Worm (Caenorhabditis elegans): ENCODE results near the gene K02A6.1.

- TF ChIP-seq ztf-11 (tag; optimal IDR thresholded peaks at IDR 0.05) (no peak), nhr-77 (tag; optimal IDR thresholded peaks at IDR 0.05) (no peak), lsy-12 (tag; optimal IDR thresholded peaks at IDR 0.05) (no peak), ama-1 (optimal IDR thresholded peaks at IDR 0.05) (no peak), pha-4 (tag; optimal IDR thresholded peaks at IDR 0.05) (no peak), zag-1 (tag; optimal IDR thresholded peaks at IDR 0.05) (no peak), unc-62 (GFP tag; optimal IDR thresholded peaks at IDR 0.05) (no peak)
Observed at ce11 chrX:8262734-8263133, 43.2 kb downstream of the K02A6.1 start.

Measured in whole organism, L3 larva.